Fruit fly (Drosophila melanogaster) whole organism, embryonic: Measurements from ENCODE around the gene Atg14.

ENCODE experiments used
- Abd-B ChIP-seq: fragments of 200-800 bp; sonication (Bioruptor generic); optimal IDR thresholded peaks from 2 replicates; lab custom pipeline; 2018; ENCODE audit warnings: missing biosample characterization, mild to moderate bottlenecking, missing genetic modification characterization, moderate library complexity
- Asciz ChIP-seq: fragments of 200-800 bp; sonication (Bioruptor generic); optimal IDR thresholded peaks from 2 replicates; lab custom pipeline; 2017; ENCODE audit warnings: missing biosample characterization, mild to moderate bottlenecking, missing genetic modification characterization, missing genetic modification reagents
- Bdp1 ChIP-seq: fragments of 200-800 bp; sonication (Bioruptor generic); optimal IDR thresholded peaks from 3 replicates; lab custom pipeline; 2016; ENCODE audit warnings: missing biosample characterization, missing genetic modification characterization
- CG14667 ChIP-seq: fragments of 200-800 bp; sonication (Bioruptor generic); IDR thresholded peaks from 2 replicates; pipeline ENCODE4 v1.3.6; 2022; ENCODE audit warnings: missing biosample characterization, missing genetic modification characterization
- CG17359 ChIP-seq: fragments of 200-800 bp; sonication (Bioruptor generic); optimal IDR thresholded peaks from 3 replicates; lab custom pipeline; 2018; ENCODE audit warnings: missing biosample characterization, mild to moderate bottlenecking, missing genetic modification characterization, moderate library complexity
- CG2120 ChIP-seq: fragments of 200-800 bp; sonication (Bioruptor generic); optimal IDR thresholded peaks from 3 replicates; lab custom pipeline; 2016; ENCODE audit warnings: missing biosample characterization, missing genetic modification characterization
- CG2199 ChIP-seq: fragments of 200-800 bp; sonication (Bioruptor generic); IDR thresholded peaks from 3 replicates; pipeline ENCODE4 v1.3.6; 2022; ENCODE audit warnings: missing biosample characterization, missing genetic modification characterization
- CG30403 ChIP-seq: fragments of 200-800 bp; sonication (Bioruptor generic); optimal IDR thresholded peaks from 3 replicates; lab custom pipeline; 2016; ENCODE audit warnings: missing biosample characterization, missing genetic modification characterization
- CG31388 ChIP-seq: fragments of 200-800 bp; sonication (Bioruptor generic); optimal IDR thresholded peaks from 2 replicates; lab custom pipeline; 2016; ENCODE audit warnings: missing biosample characterization, missing genetic modification characterization
- CG33213 ChIP-seq: fragments of 200-800 bp; sonication (Bioruptor generic); optimal IDR thresholded peaks from 3 replicates; lab custom pipeline; 2016; ENCODE audit warnings: missing biosample characterization, missing genetic modification characterization
- CG3847 ChIP-seq: fragments of 200-800 bp; sonication (Bioruptor generic); IDR thresholded peaks from 2 replicates; pipeline ENCODE4 v1.3.6; 2022; ENCODE audit warnings: missing biosample characterization, missing genetic modification characterization
- CG4282 ChIP-seq: fragments of 200-800 bp; sonication (Bioruptor generic); optimal IDR thresholded peaks from 2 replicates; lab custom pipeline; 2016; ENCODE audit warnings: missing biosample characterization, missing genetic modification characterization
- CG6765 ChIP-seq: fragments of 200-800 bp; sonication (Bioruptor generic); optimal IDR thresholded peaks from 3 replicates; lab custom pipeline; 2017; ENCODE audit warnings: missing biosample characterization, mild to moderate bottlenecking, missing genetic modification characterization
- CG6854 ChIP-seq: fragments of 200-800 bp; sonication (Bioruptor generic); optimal IDR thresholded peaks from 3 replicates; lab custom pipeline; 2017; ENCODE audit warnings: missing biosample characterization, mild to moderate bottlenecking, missing genetic modification characterization
- CkIIα-i1 ChIP-seq: fragments of 200-800 bp; sonication (Bioruptor generic); IDR thresholded peaks from 2 replicates; pipeline ENCODE4 v1.3.6; 2022; ENCODE audit warnings: missing biosample characterization, missing genetic modification characterization
- Dek ChIP-seq: fragments of 200-800 bp; sonication (Bioruptor generic); optimal IDR thresholded peaks from 3 replicates; lab custom pipeline; 2019; ENCODE audit warnings: missing biosample characterization, mild to moderate bottlenecking, missing genetic modification characterization, moderate library complexity
- Dp ChIP-seq: fragments of 200-800 bp; sonication (Bioruptor generic); optimal IDR thresholded peaks from 2 replicates; lab custom pipeline; 2018; ENCODE audit warnings: missing biosample characterization, mild to moderate bottlenecking, missing genetic modification characterization, moderate library complexity
- Gsc ChIP-seq: fragments of 200-800 bp; sonication (Bioruptor generic); IDR thresholded peaks from 2 replicates; pipeline ENCODE4 v1.3.6; 2022; ENCODE audit warnings: missing biosample characterization, missing genetic modification characterization
- Meics ChIP-seq: fragments of 200-800 bp; sonication (Bioruptor generic); optimal IDR thresholded peaks from 2 replicates; lab custom pipeline; 2017; ENCODE audit warnings: missing biosample characterization, mild to moderate bottlenecking, missing genetic modification characterization
- NC2β ChIP-seq: fragments of 200-800 bp; sonication (Bioruptor generic); optimal IDR thresholded peaks from 2 replicates; lab custom pipeline; 2016; ENCODE audit warnings: missing biosample characterization, missing genetic modification characterization
- NK7.1 ChIP-seq: fragments of 200-800 bp; sonication (Bioruptor generic); optimal IDR thresholded peaks from 3 replicates; lab custom pipeline; 2016; ENCODE audit warnings: missing biosample characterization, missing genetic modification characterization
- Neu2 ChIP-seq: fragments of 200-800 bp; sonication (Bioruptor generic); optimal IDR thresholded peaks from 3 replicates; lab custom pipeline; 2016; ENCODE audit warnings: missing biosample characterization, missing genetic modification characterization, borderline replicate concordance
- Nf-YC ChIP-seq: fragments of 200-800 bp; optimal IDR thresholded peaks from 3 replicates; lab custom pipeline; 2019; ENCODE audit warnings: missing biosample characterization, mild to moderate bottlenecking, missing genetic modification characterization, moderate library complexity
- NfI ChIP-seq: fragments of 200-800 bp; sonication (Bioruptor generic); optimal IDR thresholded peaks from 3 replicates; lab custom pipeline; 2018; ENCODE audit warnings: missing biosample characterization, mild to moderate bottlenecking, missing genetic modification characterization, moderate library complexity
- Oli ChIP-seq: fragments of 200-800 bp; sonication (Bioruptor generic); optimal IDR thresholded peaks from 2 replicates; lab custom pipeline; 2018; ENCODE audit warnings: missing biosample characterization, mild to moderate bottlenecking, missing genetic modification characterization, moderate library complexity
- Rx ChIP-seq: fragments of 200-800 bp; sonication (Bioruptor generic); IDR thresholded peaks from 2 replicates; pipeline ENCODE4 v1.3.6; 2022; ENCODE audit warnings: missing biosample characterization, missing genetic modification characterization
- Sin3A ChIP-seq: fragments of >200 bp; optimal IDR thresholded peaks from 2 replicates; lab custom pipeline; 2018
- Ssrp ChIP-seq: fragments of 200-800 bp; sonication (Bioruptor generic); optimal IDR thresholded peaks from 2 replicates; lab custom pipeline; 2018; ENCODE audit warnings: missing biosample characterization, mild to moderate bottlenecking, missing genetic modification characterization, moderate library complexity
- Stat92E ChIP-seq, 3 experiments: fragments of >200 bp in 2 of 3; fragments of 200-800 bp in 1 of 3; sonication (Bioruptor generic) in 1 of 3; optimal IDR thresholded peaks; 2 replicates each; lab custom pipeline; 2017 to 2019; ENCODE audit warnings: missing biosample characterization in 3 of 3, missing genetic modification characterization in 3 of 3, mild to moderate bottlenecking in 1 of 3, moderate library complexity in 1 of 3
- ab ChIP-seq: fragments of 200-800 bp; sonication (Bioruptor generic); optimal IDR thresholded peaks from 2 replicates; lab custom pipeline; 2016; ENCODE audit warnings: missing biosample characterization, missing genetic modification characterization
- ac ChIP-seq: fragments of 200-800 bp; sonication (Bioruptor generic); optimal IDR thresholded peaks from 3 replicates; lab custom pipeline; 2017; ENCODE audit warnings: missing biosample characterization, mild to moderate bottlenecking, missing genetic modification characterization
- ap ChIP-seq: fragments of 200-800 bp; sonication (Bioruptor generic); IDR thresholded peaks from 2 replicates; pipeline ENCODE4 v1.3.6; 2022; ENCODE audit warnings: missing biosample characterization, missing genetic modification characterization
- az2 ChIP-seq: fragments of 200-800 bp; sonication (Bioruptor generic); optimal IDR thresholded peaks from 3 replicates; lab custom pipeline; 2016; ENCODE audit warnings: missing biosample characterization, missing genetic modification characterization
- danr ChIP-seq: fragments of 200-800 bp; sonication (Bioruptor generic); IDR thresholded peaks from 2 replicates; pipeline ENCODE4 v1.3.6; 2022; ENCODE audit warnings: missing biosample characterization, missing genetic modification characterization
- dm ChIP-seq: fragments of 200-800 bp; sonication (Bioruptor generic); optimal IDR thresholded peaks from 3 replicates; lab custom pipeline; 2016; ENCODE audit warnings: missing biosample characterization, missing genetic modification characterization
- dmrt11E ChIP-seq: fragments of 200-800 bp; sonication (Bioruptor generic); optimal IDR thresholded peaks from 3 replicates; lab custom pipeline; 2018; ENCODE audit warnings: missing biosample characterization, mild to moderate bottlenecking, missing genetic modification characterization, moderate library complexity
- fd64A ChIP-seq: fragments of 200-800 bp; sonication (Bioruptor generic); optimal IDR thresholded peaks from 3 replicates; lab custom pipeline; 2018; ENCODE audit warnings: missing biosample characterization, mild to moderate bottlenecking, missing genetic modification characterization
- ftz-f1 ChIP-seq: fragments of 200-800 bp; sonication (Bioruptor generic); optimal IDR thresholded peaks from 2 replicates; lab custom pipeline; 2016; ENCODE audit warnings: missing biosample characterization, missing genetic modification characterization
- gce ChIP-seq: fragments of 200-800 bp; sonication (Bioruptor generic); IDR thresholded peaks from 3 replicates; pipeline ENCODE4 v1.3.6; 2022; ENCODE audit warnings: missing biosample characterization, missing genetic modification characterization
- gfzf ChIP-seq: fragments of 200-800 bp; sonication (Bioruptor generic); optimal IDR thresholded peaks from 2 replicates; lab custom pipeline; 2016; ENCODE audit warnings: missing biosample characterization, mild to moderate bottlenecking, missing genetic modification characterization, moderate library complexity
- her ChIP-seq: fragments of 200-800 bp; sonication (Bioruptor generic); optimal IDR thresholded peaks from 2 replicates; lab custom pipeline; 2016; ENCODE audit warnings: missing biosample characterization, missing genetic modification characterization
- jumu ChIP-seq: fragments of 200-800 bp; sonication (Bioruptor generic); optimal IDR thresholded peaks from 3 replicates; lab custom pipeline; 2016; ENCODE audit warnings: missing biosample characterization, missing genetic modification characterization
- lab ChIP-seq: fragments of 200-800 bp; sonication (Bioruptor generic); optimal IDR thresholded peaks from 3 replicates; lab custom pipeline; 2017; ENCODE audit warnings: missing biosample characterization, missing genetic modification characterization, mild to moderate bottlenecking, moderate library complexity, missing genetic modification reagents
- nerfin-1 ChIP-seq: fragments of 200-800 bp; sonication (Bioruptor generic); optimal IDR thresholded peaks from 3 replicates; lab custom pipeline; 2019; ENCODE audit warnings: missing biosample characterization, mild to moderate bottlenecking, missing genetic modification characterization, moderate library complexity
- nerfin-2 ChIP-seq: fragments of 200-800 bp; sonication (Bioruptor generic); IDR thresholded peaks from 2 replicates; pipeline ENCODE4 v1.3.6; 2022; ENCODE audit warnings: missing biosample characterization, missing genetic modification characterization; ENCODE audit not compliant: partially characterized antibody
- pfk ChIP-seq: fragments of 200-800 bp; sonication (Bioruptor generic); optimal IDR thresholded peaks from 2 replicates; lab custom pipeline; 2018; ENCODE audit warnings: missing biosample characterization, mild to moderate bottlenecking, missing genetic modification characterization, moderate library complexity
- pros ChIP-seq: fragments of 200-800 bp; sonication (Bioruptor generic); optimal IDR thresholded peaks from 3 replicates; lab custom pipeline; 2019; ENCODE audit warnings: missing biosample characterization, mild to moderate bottlenecking, missing genetic modification characterization, moderate library complexity
- shn ChIP-seq: fragments of 200-800 bp; sonication (Bioruptor generic); optimal IDR thresholded peaks from 3 replicates; lab custom pipeline; 2016; ENCODE audit warnings: missing biosample characterization, missing genetic modification characterization
- sob ChIP-seq: fragments of 200-800 bp; sonication (Bioruptor generic); IDR thresholded peaks from 2 replicates; pipeline ENCODE4 v1.3.6; 2022; ENCODE audit warnings: missing biosample characterization, missing genetic modification characterization
- sug ChIP-seq: fragments of 200-800 bp; optimal IDR thresholded peaks from 2 replicates; lab custom pipeline; 2019; ENCODE audit warnings: missing biosample characterization, mild to moderate bottlenecking, missing genetic modification characterization, moderate library complexity

The Atg14 gene

dm6 chr3R:29151621-29152092 lies 35.5 kb downstream of the Atg14 start, which contains the start of gene eIF2D:
Gene eIF2D, minus strand, starts transcription at chr3R:29151794.
- TF ChIP-seq Sin3A (peak; percentile 17), Neu2 (GFP tag; lab: Kevin White, UChicago) (no peak), ac (GFP tag; lab: Kevin White, UChicago) (peak; percentile 24), Dek (tag; lab: Kevin White, UChicago) (peak; percentile 33), NfI (GFP tag; lab: Kevin White, UChicago) (peak; percentile 41), Abd-B (GFP tag; lab: Kevin White, UChicago) (no peak), az2 (GFP tag; lab: Kevin White, UChicago) (peak; percentile 47), nerfin-1 (tag; lab: Kevin White, UChicago) (peak; percentile 64), CG6854 (GFP tag; lab: Kevin White, UChicago) (peak; percentile 62), ftz-f1 (GFP tag; lab: Kevin White, UChicago) (no peak), dm (peak; percentile 33), CG31388 (GFP tag; lab: Kevin White, UChicago) (no peak), Oli (tag; lab: Kevin White, UChicago) (peak; percentile 49), CG4282 (GFP tag; lab: Kevin White, UChicago) (no peak), Dp (GFP tag; lab: Kevin White, UChicago) (peak; percentile 1), jumu (peak; percentile 28), sug (tag; lab: Kevin White, UChicago) (peak; percentile 51), Bdp1 (GFP tag; lab: Kevin White, UChicago) (peak; percentile 20), dmrt11E (tag; lab: Kevin White, UChicago) (peak; percentile 41), gce (GFP tag; lab: Robert Waterston, UW) (0 out of 3 replicates have a peak, but pooled peaks have one; percentile 9), CG14667 (GFP tag; lab: Robert Waterston, UW) (peak; percentile 39; the same call in 1 of the 2 replicates), Stat92E (GFP tag; optimal IDR thresholded peaks at IDR 0.05; lab: Kevin White, UChicago) (no peak), shn (GFP tag; lab: Kevin White, UChicago) (no peak), danr (GFP tag; lab: Robert Waterston, UW) (no peak), gfzf (GFP tag; lab: Kevin White, UChicago) (peak; percentile 1), NK7.1 (peak; percentile 18), CG2199 (GFP tag; lab: Robert Waterston, UW) (peak; percentile 40; the same call in 1 of the 3 replicates), Meics (GFP tag; lab: Kevin White, UChicago) (peak; percentile 72), CG33213 (no peak), her (GFP tag; lab: Kevin White, UChicago) (no peak), fd64A (GFP tag; lab: Kevin White, UChicago) (no peak), pfk (GFP tag; lab: Kevin White, UChicago) (no peak), CG6765 (no peak), Gsc (GFP tag; lab: Robert Waterston, UW) (no peak), Rx (GFP tag; lab: Robert Waterston, UW) (0 out of 2 replicates have a peak, but pooled peaks have one; percentile 48), nerfin-2 (GFP tag; lab: Robert Waterston, UW) (no peak), Asciz (no peak), CG17359 (tag; lab: Kevin White, UChicago) (peak; percentile 63), CG3847 (GFP tag; lab: Robert Waterston, UW) (peak; percentile 30; the same call in 1 of the 2 replicates), Nf-YC (peak; percentile 50), pros (GFP tag; lab: Kevin White, UChicago) (peak; percentile 90), NC2β (GFP tag; lab: Kevin White, UChicago) (peak; percentile 5), CG2120 (GFP tag; lab: Kevin White, UChicago) (peak; percentile 64), ab (no peak), CG30403 (peak; percentile 67), Ssrp (tag; lab: Kevin White, UChicago) (peak; percentile 34), ap (GFP tag; lab: Robert Waterston, UW) (0 out of 2 replicates have a peak, but pooled peaks have one; percentile 21), lab (GFP tag; lab: Kevin White, UChicago) (peak; percentile 77), sob (GFP tag; lab: Robert Waterston, UW) (peak; percentile 51; the same call in 1 of the 2 replicates), CkIIα-i1 (GFP tag; lab: Robert Waterston, UW) (no peak)
